Worm (Caenorhabditis elegans) whole organism, young adult: ENCODE data around the gene nstp-4.

Source experiments
- aptf-2 ChIP-seq: fragments of 200-800 bp; sonication (Bioruptor generic); conservative IDR thresholded peaks from 2 replicates; pipeline ENCODE4 v1.3.6; 2022; ENCODE audit warnings: missing genetic modification reagents, missing genetic modification characterization, missing compliant biosample characterization
- ets-4 ChIP-seq: fragments of 200-800 bp; sonication (Bioruptor generic); optimal IDR thresholded peaks from 2 replicates; lab custom pipeline; 2018; ENCODE audit warnings: mild to moderate bottlenecking, missing genetic modification characterization, missing compliant biosample characterization
- rpc-1 ChIP-seq, 2 experiments: fragments of 150-350 bp in 1 of 2; sonication (generic microtip) in 1 of 2; optimal IDR thresholded peaks; 2 replicates each; lab custom pipeline; 2014 to 2018; ENCODE audit warnings: missing biosample characterization in 1 of 2, missing genetic modification characterization in 1 of 2, missing genetic modification reagents in 1 of 2, missing genotype in 1 of 2
- unc-130 ChIP-seq: sonication (generic microtip); optimal IDR thresholded peaks from 2 replicates; lab custom pipeline; 2016; ENCODE audit warnings: missing genetic modification reagents, missing genetic modification characterization, missing compliant biosample characterization

DNA sequence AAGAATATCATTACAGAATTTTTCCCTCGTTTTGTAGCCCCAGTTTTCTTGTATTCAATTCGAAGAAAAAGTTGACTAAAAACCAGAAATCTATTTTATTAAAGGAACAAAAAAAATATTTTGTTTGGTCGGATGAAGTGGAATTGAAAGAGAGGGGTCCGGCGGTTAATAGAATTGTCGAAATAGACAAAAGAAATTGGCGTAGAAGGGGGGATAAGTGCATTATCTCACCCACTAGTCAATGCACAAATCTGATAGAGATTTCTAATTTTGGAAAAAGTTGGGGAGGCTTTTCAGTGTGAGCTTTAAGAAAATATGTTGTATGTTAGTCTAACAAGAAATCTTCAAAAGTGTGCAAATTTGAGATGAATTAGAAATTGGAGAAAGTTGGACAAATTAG is 34.1 kb upstream of the nstp-4 start:
- TF ChIP-seq unc-130 (GFP tag; lab: Kevin White, UChicago), result no peak
- no peak for TF ChIP-seq ets-4 (GFP tag; lab: Kevin White, UChicago)
- TF ChIP-seq rpc-1 (optimal IDR thresholded peaks at IDR 0.05; lab: Kevin White, UChicago), result no peak
- no peak for TF ChIP-seq rpc-1 (tag; optimal IDR thresholded peaks at IDR 0.05; lab: Kevin White, UChicago)
- no peak for TF ChIP-seq aptf-2 (GFP tag; lab: Robert Waterston, UW)
